Worm (Caenorhabditis elegans) whole organism, mixed stage, embryonic: ENCODE results near the gene dsc-1.

Source experiments
- lin-13 ChIP-seq: fragments of 150-350 bp; optimal IDR thresholded peaks from 2 replicates; lab custom pipeline; 2014; ENCODE audit warnings: missing biosample characterization, missing genetic modification characterization
- mab-5 ChIP-seq: fragments of 150-350 bp; optimal IDR thresholded peaks from 2 replicates; lab custom pipeline; 2014; ENCODE audit warnings: missing biosample characterization, missing genetic modification characterization
- pha-4 ChIP-seq: fragments of 150-350 bp; optimal IDR thresholded peaks from 2 replicates; lab custom pipeline; 2018; ENCODE audit warnings: missing biosample characterization, missing genetic modification reagents, missing genetic modification characterization
- snpc-4 ChIP-seq: fragments of 150-350 bp; optimal IDR thresholded peaks from 2 replicates; lab custom pipeline; 2014; ENCODE audit warnings: missing biosample characterization, missing genetic modification characterization
- unc-120 ChIP-seq: sonication (generic microtip); optimal IDR thresholded peaks from 2 replicates; lab custom pipeline; 2017; ENCODE audit warnings: missing genetic modification characterization, missing compliant biosample characterization; ENCODE audit not compliant: poor library complexity, severe bottlenecking
- unc-39 ChIP-seq: fragments of 150-350 bp; optimal IDR thresholded peaks from 2 replicates; lab custom pipeline; 2014; ENCODE audit warnings: missing biosample characterization, missing genetic modification characterization
- unc-62 ChIP-seq: fragments of 150-350 bp; optimal IDR thresholded peaks from 2 replicates; lab custom pipeline; 2014; ENCODE audit warnings: missing biosample characterization, missing genetic modification reagents, missing genetic modification characterization
- ztf-11 ChIP-seq: fragments of 150-350 bp; optimal IDR thresholded peaks from 2 replicates; lab custom pipeline; 2014; ENCODE audit warnings: missing biosample characterization, missing genetic modification characterization

DNA sequence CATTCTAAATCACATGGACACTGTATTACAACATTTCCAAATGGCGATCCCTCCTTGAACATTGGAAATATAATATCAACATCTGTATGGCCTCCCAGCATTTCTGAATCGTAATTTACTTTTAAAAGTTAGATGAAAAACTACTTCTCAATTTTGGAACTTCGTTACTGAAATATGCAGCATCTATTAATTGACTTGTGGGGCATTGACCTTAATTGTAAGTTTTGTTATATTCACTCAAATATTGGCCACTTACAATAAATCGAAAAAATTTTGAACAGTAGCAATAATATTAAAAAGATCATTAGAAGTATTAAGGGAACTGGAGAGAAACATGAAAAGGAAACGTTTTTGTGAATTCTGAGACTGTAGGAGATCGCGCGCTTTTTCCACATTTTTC is 34.6 kb upstream of the dsc-1 start, which contains the start of gene mam-6:
- no peak for TF ChIP-seq ztf-11 (tag; lab: Kevin White, UChicago)
- no peak for TF ChIP-seq mab-5 (tag; lab: Kevin White, UChicago)
- TF ChIP-seq unc-120 (tag; lab: Kevin White, UChicago): no peak
- TF ChIP-seq unc-62: no peak
- TF ChIP-seq lin-13 (tag; lab: Kevin White, UChicago): no peak
- TF ChIP-seq unc-39 (tag; lab: Kevin White, UChicago): no peak
- TF ChIP-seq snpc-4 (tag; lab: Kevin White, UChicago): no peak
- no peak for TF ChIP-seq pha-4
